Worm (Caenorhabditis elegans) whole organism, L2 larva: ENCODE measurements around the gene F23H12.3.

ENCODE experiments used
- F13H6.1 ChIP-seq: sonication (generic microtip); optimal IDR thresholded peaks from 2 replicates; lab custom pipeline; 2016; ENCODE audit warnings: missing genetic modification characterization, missing compliant biosample characterization
- aly-2 ChIP-seq: fragments of 150-350 bp; optimal IDR thresholded peaks from 2 replicates; lab custom pipeline; 2014; ENCODE audit warnings: missing biosample characterization, missing genetic modification characterization
- ama-1 ChIP-seq: fragments of 150-350 bp; optimal IDR thresholded peaks from 2 replicates; lab custom pipeline; 2018; ENCODE audit warnings: inconsistent platforms
- lin-39 ChIP-seq: fragments of 150-350 bp; optimal IDR thresholded peaks from 2 replicates; lab custom pipeline; 2014; ENCODE audit warnings: missing biosample characterization, missing genetic modification reagents, missing genetic modification characterization
- lsy-2 ChIP-seq, 2 experiments: fragments of 150-350 bp in 1 of 2; sonication (generic microtip) in 1 of 2; optimal IDR thresholded peaks; 2 replicates each; lab custom pipeline; 2014 to 2017; ENCODE audit warnings: missing biosample characterization in 2 of 2, missing genetic modification characterization in 2 of 2
- nhr-12 ChIP-seq: fragments of 150-350 bp; optimal IDR thresholded peaks from 2 replicates; lab custom pipeline; 2014; ENCODE audit warnings: missing biosample characterization, missing genetic modification characterization
- nhr-77 ChIP-seq: fragments of 150-350 bp; optimal IDR thresholded peaks from 2 replicates; lab custom pipeline; 2014; ENCODE audit warnings: missing biosample characterization, missing genetic modification characterization

ce11 chrV:12358347-12358746, 13.4 kb downstream of the F23H12.3 start, which contains the start of gene F23H12.5:
- no peak for TF ChIP-seq aly-2 (tag; lab: Kevin White, UChicago)
- no peak for TF ChIP-seq F13H6.1
- no peak for TF ChIP-seq nhr-77 (tag; lab: Kevin White, UChicago)
- TF ChIP-seq lin-39 (tag; lab: Kevin White, UChicago): no peak
- TF ChIP-seq lsy-2 (tag; optimal IDR thresholded peaks at IDR 0.05; lab: Kevin White, UChicago): no peak
- TF ChIP-seq nhr-12: no peak
- no peak for TF ChIP-seq ama-1 (lab: Kevin White, UChicago)
